Worm (Caenorhabditis elegans) whole organism, L3 larva: ENCODE results near the gene fbxa-9.

Experiments
- ZK546.5 ChIP-seq: sonication (generic microtip); optimal IDR thresholded peaks from 2 replicates; lab custom pipeline; 2017; ENCODE audit warnings: missing biosample characterization, missing genetic modification characterization
- ama-1 ChIP-seq: fragments of 150-350 bp; optimal IDR thresholded peaks from 2 replicates; lab custom pipeline; 2018
- ceh-16 ChIP-seq: sonication (generic microtip); optimal IDR thresholded peaks from 2 replicates; lab custom pipeline; 2017; ENCODE audit warnings: missing biosample characterization, missing genetic modification characterization
- ceh-28 ChIP-seq: fragments of 150-350 bp; optimal IDR thresholded peaks from 2 replicates; lab custom pipeline; 2014; ENCODE audit warnings: missing biosample characterization, missing genetic modification reagents, missing genetic modification characterization
- ceh-82 ChIP-seq: fragments of 150-350 bp; optimal IDR thresholded peaks from 2 replicates; lab custom pipeline; 2014; ENCODE audit warnings: missing biosample characterization, missing genetic modification characterization
- daf-12 ChIP-seq: fragments of 150-350 bp; optimal IDR thresholded peaks from 2 replicates; lab custom pipeline; 2014; ENCODE audit warnings: missing biosample characterization, missing genetic modification reagents, missing genetic modification characterization
- egl-27 ChIP-seq: sonication (generic microtip); optimal IDR thresholded peaks from 4 replicates; lab custom pipeline; 2017; ENCODE audit warnings: missing biosample characterization, missing genetic modification reagents, missing genetic modification characterization
- egl-5 ChIP-seq: fragments of 150-350 bp; optimal IDR thresholded peaks from 2 replicates; lab custom pipeline; 2017; ENCODE audit warnings: missing biosample characterization, missing genetic modification reagents, missing genetic modification characterization, inconsistent platforms
- elt-2 ChIP-seq: sonication (generic microtip); optimal IDR thresholded peaks from 2 replicates; lab custom pipeline; 2016; ENCODE audit warnings: missing genetic modification reagents, mild to moderate bottlenecking, missing genetic modification characterization, missing compliant biosample characterization
- eor-1 ChIP-seq, 2 experiments: fragments of 150-350 bp; optimal IDR thresholded peaks; 2 replicates each; lab custom pipeline; 2014 to 2018; ENCODE audit warnings: missing biosample characterization in 2 of 2, missing genetic modification characterization in 2 of 2
- fkh-10 ChIP-seq: sonication (generic microtip); optimal IDR thresholded peaks from 2 replicates; lab custom pipeline; 2017; ENCODE audit warnings: missing biosample characterization, missing genetic modification reagents, missing genetic modification characterization
- fkh-2 ChIP-seq: fragments of 150-350 bp; optimal IDR thresholded peaks from 2 replicates; lab custom pipeline; 2014; ENCODE audit warnings: missing biosample characterization, missing genetic modification reagents, missing genetic modification characterization
- fos-1 ChIP-seq: fragments of 150-350 bp; optimal IDR thresholded peaks from 2 replicates; lab custom pipeline; 2014; ENCODE audit warnings: missing biosample characterization, missing genetic modification characterization
- hmg-11 ChIP-seq: sonication (generic microtip); optimal IDR thresholded peaks from 2 replicates; lab custom pipeline; 2016; ENCODE audit warnings: missing genetic modification characterization, missing compliant biosample characterization
- jun-1 ChIP-seq: fragments of 150-350 bp; optimal IDR thresholded peaks from 2 replicates; lab custom pipeline; 2014; ENCODE audit warnings: missing biosample characterization, missing genetic modification reagents, missing genetic modification characterization
- lin-15B ChIP-seq: fragments of 150-350 bp; optimal IDR thresholded peaks from 2 replicates; lab custom pipeline; 2014; ENCODE audit warnings: missing biosample characterization, missing genetic modification characterization
- mdl-1 ChIP-seq: fragments of 150-350 bp; optimal IDR thresholded peaks from 2 replicates; lab custom pipeline; 2014; ENCODE audit warnings: missing biosample characterization, missing genetic modification characterization
- nfya-1 ChIP-seq: sonication (generic microtip); optimal IDR thresholded peaks from 2 replicates; lab custom pipeline; 2017; ENCODE audit warnings: missing genetic modification characterization, mild to moderate bottlenecking, missing compliant biosample characterization, antibody characterized with exemption, moderate library complexity; ENCODE audit not compliant: insufficient read depth
- nhr-11 ChIP-seq: fragments of 150-350 bp; optimal IDR thresholded peaks from 2 replicates; lab custom pipeline; 2014; ENCODE audit warnings: missing biosample characterization, missing genetic modification characterization
- nhr-12 ChIP-seq: fragments of 150-350 bp; optimal IDR thresholded peaks from 2 replicates; lab custom pipeline; 2014; ENCODE audit warnings: missing biosample characterization, missing genetic modification characterization
- nhr-23 ChIP-seq: fragments of 150-350 bp; optimal IDR thresholded peaks from 2 replicates; lab custom pipeline; 2014; ENCODE audit warnings: missing biosample characterization, missing genetic modification reagents, missing genetic modification characterization
- nhr-237 ChIP-seq: fragments of 150-350 bp; optimal IDR thresholded peaks from 2 replicates; lab custom pipeline; 2014; ENCODE audit warnings: missing biosample characterization, missing genetic modification characterization
- nhr-25 ChIP-seq: sonication (generic microtip); optimal IDR thresholded peaks from 2 replicates; lab custom pipeline; 2017; ENCODE audit warnings: missing biosample characterization, missing genetic modification characterization
- nhr-43 ChIP-seq: sonication (generic microtip); optimal IDR thresholded peaks from 2 replicates; lab custom pipeline; 2016; ENCODE audit warnings: mild to moderate bottlenecking, missing genetic modification characterization, missing compliant biosample characterization; ENCODE audit not compliant: poor library complexity, severe bottlenecking
- nhr-67 ChIP-seq: fragments of 150-350 bp; optimal IDR thresholded peaks from 2 replicates; lab custom pipeline; 2014; ENCODE audit warnings: missing biosample characterization, missing genetic modification characterization
- nhr-76 ChIP-seq: fragments of 150-350 bp; sonication (generic microtip); optimal IDR thresholded peaks from 5 replicates; lab custom pipeline; 2014; ENCODE audit warnings: missing biosample characterization, missing genetic modification characterization
- nhr-77 ChIP-seq: fragments of 150-350 bp; optimal IDR thresholded peaks from 2 replicates; lab custom pipeline; 2014; ENCODE audit warnings: missing biosample characterization, missing genetic modification characterization
- pqm-1 ChIP-seq: fragments of 150-350 bp; optimal IDR thresholded peaks from 2 replicates; lab custom pipeline; 2017; ENCODE audit warnings: missing biosample characterization, missing genetic modification characterization, inconsistent platforms
- sea-2 ChIP-seq: fragments of 150-350 bp; sonication (generic microtip); optimal IDR thresholded peaks from 4 replicates; lab custom pipeline; 2014; ENCODE audit warnings: missing biosample characterization, missing genetic modification reagents, missing genetic modification characterization
- snpc-4 ChIP-seq: fragments of 150-350 bp; optimal IDR thresholded peaks from 2 replicates; lab custom pipeline; 2014; ENCODE audit warnings: missing biosample characterization, missing genetic modification characterization
- tbx-2 ChIP-seq: sonication (generic microtip); optimal IDR thresholded peaks from 2 replicates; lab custom pipeline; 2016; ENCODE audit warnings: mild to moderate bottlenecking, missing genetic modification characterization, missing compliant biosample characterization
- unc-39 ChIP-seq: sonication (generic microtip); optimal IDR thresholded peaks from 4 replicates; lab custom pipeline; 2017; ENCODE audit warnings: missing biosample characterization, missing genetic modification characterization
- unc-62 ChIP-seq: fragments of 150-350 bp; sonication (generic microtip); optimal IDR thresholded peaks from 4 replicates; lab custom pipeline; 2014; ENCODE audit warnings: missing biosample characterization, missing genetic modification reagents, missing genetic modification characterization
- ztf-4 ChIP-seq: fragments of 150-350 bp; optimal IDR thresholded peaks from 2 replicates; lab custom pipeline; 2014; ENCODE audit warnings: missing biosample characterization, missing genetic modification characterization

fbxa-9 gene

ce11 chrIII:2265986-2266701, at the start of gene fbxa-9:
Gene fbxa-9 (plus strand): TSS chrIII:2266651.
- no peak for TF ChIP-seq ceh-82 (tag; lab: Kevin White, UChicago)
- TF ChIP-seq pqm-1 (tag; lab: Kevin White, UChicago) = peak; percentile 74
- TF ChIP-seq lin-15B = no peak
- TF ChIP-seq elt-2 = peak; percentile 81

- no peak for TF ChIP-seq fkh-10 (GFP tag; lab: Kevin White, UChicago)
- TF ChIP-seq daf-12 (tag; lab: Kevin White, UChicago) = no peak
- TF ChIP-seq nhr-12 = no peak
- TF ChIP-seq fkh-2 (tag; lab: Kevin White, UChicago) = no peak
Observed at ce11 chrIII:2219408-2219807, 47.0 kb upstream of the fbxa-9 start, which contains the start of gene fbxa-12. Gene fbxa-12 (plus strand): TSS chrIII:2219708.

- TF ChIP-seq unc-39 (tag; lab: Kevin White, UChicago) (no peak), nhr-11 (tag; lab: Kevin White, UChicago) (no peak), fkh-2 (tag; lab: Kevin White, UChicago) (no peak), hmg-11 (tag; lab: Kevin White, UChicago) (no peak), nhr-237 (tag; lab: Kevin White, UChicago) (no peak), nhr-25 (tag; lab: Kevin White, UChicago) (no peak), ceh-16 (no peak), jun-1 (no peak), ceh-82 (tag; lab: Kevin White, UChicago) (no peak), snpc-4 (tag; lab: Kevin White, UChicago) (no peak), tbx-2 (tag; lab: Kevin White, UChicago) (no peak), ztf-4 (tag; lab: Kevin White, UChicago) (no peak), fos-1 (tag; lab: Kevin White, UChicago) (no peak), ZK546.5 (tag; lab: Kevin White, UChicago) (no peak), nhr-77 (tag; lab: Kevin White, UChicago) (no peak), nhr-12 (no peak), egl-27 (tag; lab: Kevin White, UChicago) (no peak), nhr-23 (tag; lab: Kevin White, UChicago) (no peak), mdl-1 (tag; lab: Kevin White, UChicago) (no peak), ama-1 (lab: Kevin White, UChicago) (no peak)
Observed at ce11 chrIII:2223932-2224331, 42.5 kb upstream of the fbxa-9 start, which contains the start of gene srd-65. Gene srd-65 (minus strand): TSS chrIII:2224032.

- TF ChIP-seq nhr-43 (tag; lab: Kevin White, UChicago) (no peak), fkh-2 (tag; lab: Kevin White, UChicago) (no peak), ceh-16 (no peak), ceh-28 (tag; lab: Kevin White, UChicago) (no peak), snpc-4 (tag; lab: Kevin White, UChicago) (no peak), sea-2 (GFP tag; lab: Kevin White, UChicago) (no peak), eor-1 (tag; optimal IDR thresholded peaks at IDR 0.05; lab: Kevin White, UChicago) (no peak), nhr-67 (tag; lab: Kevin White, UChicago) (no peak), unc-62 (GFP tag; lab: Kevin White, UChicago) (no peak), nhr-76 (no peak), unc-39 (tag; lab: Kevin White, UChicago) (no peak), egl-5 (no peak), ztf-4 (tag; lab: Kevin White, UChicago) (no peak), pqm-1 (tag; lab: Kevin White, UChicago) (no peak), nhr-77 (tag; lab: Kevin White, UChicago) (no peak), jun-1 (no peak), nfya-1 (tag; lab: Kevin White, UChicago) (no peak)
Observed at ce11 chrIII:2224478-2224877, 42.0 kb upstream of the fbxa-9 start, which contains the start of gene fbxa-38. Gene fbxa-38 (plus strand): TSS chrIII:2224672.
